Worm (Caenorhabditis elegans): ENCODE results near the gene dnsn-1.
"Not testable (repeated sequence)": the region's sequence is repeated elsewhere in the genome, so short reads cannot be mapped to it uniquely, and the experiment has no call there.

dnsn-1 gene

ce11 chrII:410832-411231 lies at the start of gene dnsn-1, which contains the start of gene C24H12.4 (continued):
- TF ChIP-seq ceh-2 (tag; optimal IDR thresholded peaks at IDR 0.05) (no peak), ztf-16 (tag; optimal IDR thresholded peaks at IDR 0.05) (peak; percentile 1), pat-9 (tag; optimal IDR thresholded peaks at IDR 0.05) (no peak), che-1 (tag; optimal IDR thresholded peaks at IDR 0.05) (no peak), hlh-15 (tag; optimal IDR thresholded peaks at IDR 0.05) (no peak), Y22D7AL.16 (tag; optimal IDR thresholded peaks at IDR 0.05) (no peak), madf-2 (tag; optimal IDR thresholded peaks at IDR 0.05) (no peak), C38D4.7 (GFP tag; optimal IDR thresholded peaks at IDR 0.05) (no peak), sox-2 (GFP tag; IDR thresholded peaks at IDR 0.05) (no peak), unc-42 (tag; optimal IDR thresholded peaks at IDR 0.05) (peak; percentile 59), dve-1 (tag; optimal IDR thresholded peaks at IDR 0.05) (no peak), nfya-1 (tag; optimal IDR thresholded peaks at IDR 0.05) (peak; percentile 78), odd-2 (tag; optimal IDR thresholded peaks at IDR 0.05) (no peak), ttx-3 (tag; optimal IDR thresholded peaks at IDR 0.05) (no peak), nhr-232 (tag; optimal IDR thresholded peaks at IDR 0.05) (no peak)

ce11 chrII:457790-458189 lies 47.1 kb upstream of the dnsn-1 start, which contains the start of gene gvd-1:
Gene gvd-1 (minus strand): TSS chrII:457890.
- no peak for TF ChIP-seq fax-1 (tag; optimal IDR thresholded peaks at IDR 0.05)
- TF ChIP-seq sox-2 (GFP tag; IDR thresholded peaks at IDR 0.05), result no peak
- TF ChIP-seq ets-4 (tag; optimal IDR thresholded peaks at IDR 0.05), result no peak
- no peak for TF ChIP-seq elt-4 (tag; optimal IDR thresholded peaks at IDR 0.05)
- TF ChIP-seq hlh-30 (tag; optimal IDR thresholded peaks at IDR 0.05; ENCODE audit: insufficient read depth), result no peak

- TF ChIP-seq fkh-10 (GFP tag; optimal IDR thresholded peaks at IDR 0.05) (no peak), ceh-14 (tag; optimal IDR thresholded peaks at IDR 0.05) (no peak), pag-3 (tag; optimal IDR thresholded peaks at IDR 0.05; ENCODE audit: borderline replicate concordance) (no peak), sdc-2 (tag; optimal IDR thresholded peaks at IDR 0.05) (no peak), elt-2 (tag; optimal IDR thresholded peaks at IDR 0.05) (no peak), rnt-1 (tag; optimal IDR thresholded peaks at IDR 0.05) (no peak), K09A11.1 (tag; optimal IDR thresholded peaks at IDR 0.05; ENCODE audit: insufficient read depth) (no peak), C08G9.2 (tag; optimal IDR thresholded peaks at IDR 0.05) (no peak), unc-86 (tag; optimal IDR thresholded peaks at IDR 0.05) (no peak), dmd-4 (tag; optimal IDR thresholded peaks at IDR 0.05; ENCODE audit: borderline replicate concordance) (no peak), ceh-22 (tag; optimal IDR thresholded peaks at IDR 0.05) (no peak), ceh-34 (tag; optimal IDR thresholded peaks at IDR 0.05) (no peak), ceh-24 (tag; optimal IDR thresholded peaks at IDR 0.05) (no peak), elt-4 (tag; optimal IDR thresholded peaks at IDR 0.05) (no peak), pax-1 (tag; optimal IDR thresholded peaks at IDR 0.05) (no peak), ztf-16 (tag; optimal IDR thresholded peaks at IDR 0.05) (no peak)
Observed at ce11 chrII:456371-456770, 45.6 kb upstream of the dnsn-1 start.

ce11 chrII:454646-455045 lies 43.9 kb upstream of the dnsn-1 start, which contains the start of gene W10D9.1:
Gene W10D9.1 (plus strand): TSS chrII:454946.
- TF ChIP-seq F13H6.1, tbx-7, ceh-48 (tag; optimal IDR thresholded peaks at IDR 0.05): not testable (repeated sequence)

- TF ChIP-seq hlh-6 (tag; optimal IDR thresholded peaks at IDR 0.05); C38D4.7 (GFP tag; optimal IDR thresholded peaks at IDR 0.05); lin-11 (tag; optimal IDR thresholded peaks at IDR 0.05): not testable (repeated sequence)
Observed at ce11 chrII:441102-441501, 30.4 kb upstream of the dnsn-1 start, which contains the start of gene C24H12.1. Gene C24H12.1 (plus strand): TSS chrII:441402.

All from whole organism, late embryonic.